Worm (Caenorhabditis elegans) whole organism, mixed stage, embryonic: ENCODE measurements around the gene F14D7.9.

ENCODE experiments used
- M03D4.4 ChIP-seq: sonication (generic microtip); optimal IDR thresholded peaks from 2 replicates; lab custom pipeline; 2017; ENCODE audit warnings: mild to moderate bottlenecking, missing genetic modification characterization, missing compliant biosample characterization
- blmp-1 ChIP-seq: fragments of 150-350 bp; optimal IDR thresholded peaks from 2 replicates; lab custom pipeline; 2014; ENCODE audit warnings: missing biosample characterization, missing genetic modification characterization
- ceh-43 ChIP-seq: fragments of 200-800 bp; sonication (Bioruptor generic); optimal IDR thresholded peaks from 2 replicates; lab custom pipeline; 2018; ENCODE audit warnings: mild to moderate bottlenecking, missing genetic modification characterization, moderate library complexity, missing compliant biosample characterization
- ceh-83 ChIP-seq: fragments of 200-800 bp; sonication (Bioruptor generic); optimal IDR thresholded peaks from 2 replicates; lab custom pipeline; 2018; ENCODE audit warnings: mild to moderate bottlenecking, missing genetic modification characterization, missing compliant biosample characterization
- ces-1 ChIP-seq: fragments of 150-350 bp; optimal IDR thresholded peaks from 2 replicates; lab custom pipeline; 2014; ENCODE audit warnings: missing biosample characterization, missing genetic modification reagents, missing genetic modification characterization
- drap-1 ChIP-seq: fragments of 200-800 bp; sonication (Bioruptor generic); optimal IDR thresholded peaks from 3 replicates; lab custom pipeline; 2018; ENCODE audit warnings: mild to moderate bottlenecking, missing genetic modification characterization, missing compliant biosample characterization
- elt-1 ChIP-seq: sonication (generic microtip); optimal IDR thresholded peaks from 2 replicates; lab custom pipeline; 2017; ENCODE audit warnings: missing genetic modification characterization, mild to moderate bottlenecking, missing compliant biosample characterization, antibody characterized with exemption, moderate library complexity, borderline replicate concordance; ENCODE audit not compliant: insufficient read depth
- elt-3 ChIP-seq: fragments of 150-350 bp; optimal IDR thresholded peaks from 2 replicates; lab custom pipeline; 2014; ENCODE audit warnings: missing biosample characterization, missing genetic modification characterization
- flh-1 ChIP-seq: fragments of 200-800 bp; sonication (Bioruptor generic); optimal IDR thresholded peaks from 2 replicates; lab custom pipeline; 2018; ENCODE audit warnings: mild to moderate bottlenecking, missing genetic modification characterization, moderate library complexity, missing compliant biosample characterization
- hlh-1 ChIP-seq: fragments of 150-350 bp; optimal IDR thresholded peaks from 2 replicates; lab custom pipeline; 2014; ENCODE audit warnings: missing biosample characterization, missing genetic modification reagents, missing genetic modification characterization
- lin-32 ChIP-seq: fragments of 200-800 bp; sonication (Bioruptor generic); optimal IDR thresholded peaks from 2 replicates; lab custom pipeline; 2018; ENCODE audit warnings: mild to moderate bottlenecking, missing genetic modification characterization, missing compliant biosample characterization
- lsy-2 ChIP-seq: fragments of 150-350 bp; optimal IDR thresholded peaks from 2 replicates; lab custom pipeline; 2014; ENCODE audit warnings: missing biosample characterization, missing genetic modification characterization
- mab-5 ChIP-seq: fragments of 150-350 bp; optimal IDR thresholded peaks from 2 replicates; lab custom pipeline; 2014; ENCODE audit warnings: missing biosample characterization, missing genetic modification characterization
- mls-2 ChIP-seq: sonication (generic microtip); optimal IDR thresholded peaks from 2 replicates; lab custom pipeline; 2016; ENCODE audit warnings: mild to moderate bottlenecking, missing genetic modification characterization, moderate library complexity, missing compliant biosample characterization
- nhr-12 ChIP-seq: fragments of 150-350 bp; optimal IDR thresholded peaks from 2 replicates; lab custom pipeline; 2014; ENCODE audit warnings: missing biosample characterization, missing genetic modification characterization
- nhr-2 ChIP-seq: fragments of 150-350 bp; optimal IDR thresholded peaks from 2 replicates; lab custom pipeline; 2014; ENCODE audit warnings: missing biosample characterization, missing genetic modification characterization
- nhr-237 ChIP-seq: fragments of 150-350 bp; optimal IDR thresholded peaks from 2 replicates; lab custom pipeline; 2014; ENCODE audit warnings: missing biosample characterization, missing genetic modification characterization
- nhr-28 ChIP-seq: fragments of 150-350 bp; optimal IDR thresholded peaks from 2 replicates; lab custom pipeline; 2014; ENCODE audit warnings: missing biosample characterization, missing genetic modification characterization
- nhr-76 ChIP-seq: sonication (generic microtip); optimal IDR thresholded peaks from 2 replicates; lab custom pipeline; 2017; ENCODE audit warnings: missing biosample characterization, missing genetic modification characterization
- pha-4 ChIP-seq: fragments of 150-350 bp; optimal IDR thresholded peaks from 2 replicates; lab custom pipeline; 2018; ENCODE audit warnings: missing biosample characterization, missing genetic modification reagents, missing genetic modification characterization
- sem-2 ChIP-seq: fragments of 200-800 bp; sonication (Bioruptor generic); optimal IDR thresholded peaks from 2 replicates; lab custom pipeline; 2018; ENCODE audit warnings: mild to moderate bottlenecking, missing genetic modification characterization, missing compliant biosample characterization
- snpc-4 ChIP-seq: fragments of 150-350 bp; optimal IDR thresholded peaks from 2 replicates; lab custom pipeline; 2014; ENCODE audit warnings: missing biosample characterization, missing genetic modification characterization
- sptf-1 ChIP-seq: sonication (generic microtip); optimal IDR thresholded peaks from 2 replicates; lab custom pipeline; 2017; ENCODE audit warnings: mild to moderate bottlenecking, missing genetic modification characterization, moderate library complexity, missing compliant biosample characterization
- tbx-8 ChIP-seq: fragments of 200-800 bp; sonication (Bioruptor generic); optimal IDR thresholded peaks from 2 replicates; lab custom pipeline; 2018; ENCODE audit warnings: mild to moderate bottlenecking, missing genetic modification characterization, moderate library complexity, missing compliant biosample characterization
- unc-120 ChIP-seq: sonication (generic microtip); optimal IDR thresholded peaks from 2 replicates; lab custom pipeline; 2017; ENCODE audit warnings: missing genetic modification characterization, missing compliant biosample characterization; ENCODE audit not compliant: poor library complexity, severe bottlenecking
- unc-39 ChIP-seq: fragments of 150-350 bp; optimal IDR thresholded peaks from 2 replicates; lab custom pipeline; 2014; ENCODE audit warnings: missing biosample characterization, missing genetic modification characterization
- unc-62 ChIP-seq: fragments of 150-350 bp; optimal IDR thresholded peaks from 2 replicates; lab custom pipeline; 2014; ENCODE audit warnings: missing biosample characterization, missing genetic modification reagents, missing genetic modification characterization
- zip-8 ChIP-seq: fragments of 150-350 bp; optimal IDR thresholded peaks from 2 replicates; lab custom pipeline; 2014; ENCODE audit warnings: missing biosample characterization, missing genetic modification characterization
- ztf-11 ChIP-seq: fragments of 150-350 bp; optimal IDR thresholded peaks from 2 replicates; lab custom pipeline; 2014; ENCODE audit warnings: missing biosample characterization, missing genetic modification characterization

F14D7.9 gene

DNA sequence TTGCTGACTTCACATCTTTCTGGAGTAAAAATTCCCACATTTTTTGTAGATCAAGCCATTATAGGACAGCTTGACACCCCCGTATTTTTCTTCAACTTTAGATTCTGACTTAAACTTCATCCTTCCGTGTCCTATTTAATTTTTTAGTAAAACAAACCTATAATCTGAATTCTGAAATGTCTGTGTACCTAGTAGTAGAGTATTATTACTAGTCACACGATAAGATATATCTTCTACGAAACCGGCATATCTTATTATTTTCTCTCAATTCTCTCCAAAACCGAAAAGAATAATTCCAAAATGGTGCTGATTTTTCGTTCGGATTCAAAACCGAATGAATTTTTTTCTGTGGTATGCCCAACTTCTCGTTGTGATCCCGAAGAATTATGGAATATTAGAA, at the start of gene F14D7.9:
Gene F14D7.9 (plus strand): TSS at position 301 of the 400 bp plus-strand sequence.
- TF ChIP-seq elt-1 (tag; lab: Kevin White, UChicago) (no peak), pha-4 (no peak), sptf-1 (tag; lab: Kevin White, UChicago) (no peak), hlh-1 (tag; lab: Kevin White, UChicago) (no peak), drap-1 (GFP tag; lab: Kevin White, UChicago) (no peak), sem-2 (GFP tag; lab: Kevin White, UChicago) (no peak), nhr-237 (no peak)
- TF ChIP-seq, all 35 proteins: peak for 0

- TF ChIP-seq M03D4.4 (tag; lab: Kevin White, UChicago) (no peak), unc-62 (no peak), elt-3 (tag; lab: Kevin White, UChicago) (no peak), ceh-83 (no peak), drap-1 (GFP tag; lab: Kevin White, UChicago) (no peak), ces-1 (GFP tag; lab: Kevin White, UChicago) (no peak), ztf-11 (tag; lab: Kevin White, UChicago) (no peak), nhr-12 (tag; lab: Kevin White, UChicago) (no peak), sptf-1 (tag; lab: Kevin White, UChicago) (no peak)
Measured at ce11 chrV:14246761-14247160, 47.7 kb upstream of the F14D7.9 start, which contains the start of gene K02E11.3. Gene K02E11.3 (minus strand): TSS chrV:14246861.

ce11 chrV:14248025-14248424, 46.5 kb upstream of the F14D7.9 start, which contains the start of gene K02E11.4:
Gene K02E11.4 (minus strand): TSS chrV:14248125.
- TF ChIP-seq mls-2 (tag; lab: Kevin White, UChicago) (no peak), elt-3 (tag; lab: Kevin White, UChicago) (no peak), sem-2 (GFP tag; lab: Kevin White, UChicago) (no peak), lsy-2 (tag; lab: Kevin White, UChicago) (no peak), sptf-1 (tag; lab: Kevin White, UChicago) (no peak), ces-1 (GFP tag; lab: Kevin White, UChicago) (no peak)

ce11 chrV:14248654-14249053, 45.8 kb upstream of the F14D7.9 start, which contains the start of gene K02E11.6:
Gene K02E11.6 (plus strand): TSS chrV:14248802.
- TF ChIP-seq mls-2 (tag; lab: Kevin White, UChicago) (no peak), lin-32 (GFP tag; lab: Kevin White, UChicago) (no peak), sem-2 (GFP tag; lab: Kevin White, UChicago) (no peak), nhr-237 (no peak), mab-5 (tag; lab: Kevin White, UChicago) (no peak)

DNA sequence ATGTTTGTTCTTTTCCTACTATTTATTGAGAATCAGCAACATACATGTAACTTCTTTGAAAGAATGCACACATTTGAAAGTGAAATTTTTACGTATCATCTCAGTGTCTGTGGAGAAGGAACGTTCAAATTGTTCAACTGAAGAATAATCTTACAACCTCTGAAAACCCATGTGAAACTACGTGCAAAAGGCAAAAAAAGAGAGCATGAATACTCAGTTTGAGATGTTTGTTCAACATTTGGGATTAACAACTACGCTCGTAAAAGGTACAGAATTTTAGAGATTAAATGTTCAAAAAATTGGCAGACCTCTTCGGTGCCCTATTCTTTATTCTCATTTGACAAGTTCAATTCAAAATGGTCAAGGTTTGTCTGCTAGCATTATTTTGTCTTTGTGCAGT, 42.5 kb upstream of the F14D7.9 start, which contains the start of gene K02E11.5:
Gene K02E11.5 (plus strand): TSS at position 301 of the 400 bp plus-strand sequence.
- TF ChIP-seq unc-39 (tag; lab: Kevin White, UChicago) (no peak), unc-120 (tag; lab: Kevin White, UChicago) (no peak), flh-1 (GFP tag; lab: Kevin White, UChicago) (no peak), sptf-1 (tag; lab: Kevin White, UChicago) (no peak), snpc-4 (tag; lab: Kevin White, UChicago) (no peak), ceh-43 (GFP tag; lab: Kevin White, UChicago) (no peak), hlh-1 (tag; lab: Kevin White, UChicago) (no peak), elt-1 (tag; lab: Kevin White, UChicago) (no peak), M03D4.4 (tag; lab: Kevin White, UChicago) (no peak), nhr-28 (tag; lab: Kevin White, UChicago) (no peak), blmp-1 (tag; lab: Kevin White, UChicago) (no peak)

DNA sequence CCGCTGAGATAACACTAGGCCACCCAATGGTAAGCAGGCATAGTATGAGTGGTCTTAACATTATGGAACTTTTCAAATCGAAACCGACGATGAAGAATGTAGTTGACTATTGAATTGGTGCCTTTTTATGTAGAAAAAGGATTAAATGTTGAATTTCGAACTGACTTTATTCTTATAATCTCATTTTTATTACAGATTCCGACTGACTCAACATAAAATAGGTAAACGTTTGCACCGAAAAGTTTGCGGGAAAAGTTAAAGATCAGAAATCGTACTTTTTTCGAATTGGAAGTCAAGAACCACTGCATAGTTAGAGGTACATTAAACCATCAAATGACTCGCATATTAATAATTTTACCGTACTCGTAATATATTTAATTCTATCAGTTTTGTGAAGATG, 40.3 kb upstream of the F14D7.9 start, which contains the start of gene K02E11.7:
Gene K02E11.7 (minus strand): TSS at position 101 of the 400 bp plus-strand sequence.
- no peak for TF ChIP-seq sem-2 (GFP tag; lab: Kevin White, UChicago)
- TF ChIP-seq unc-39 (tag; lab: Kevin White, UChicago) = no peak
- no peak for TF ChIP-seq lin-32 (GFP tag; lab: Kevin White, UChicago)
- TF ChIP-seq sptf-1 (tag; lab: Kevin White, UChicago) = no peak

ce11 chrV:14256813-14257212, 37.7 kb upstream of the F14D7.9 start, which contains the start of gene sre-8:
Gene sre-8 (plus strand): TSS chrV:14257113.
- TF ChIP-seq lsy-2 (tag; lab: Kevin White, UChicago) = no peak
- TF ChIP-seq flh-1 (GFP tag; lab: Kevin White, UChicago) = no peak
- no peak for TF ChIP-seq tbx-8 (GFP tag; lab: Kevin White, UChicago)
- TF ChIP-seq drap-1 (GFP tag; lab: Kevin White, UChicago) = no peak
- TF ChIP-seq unc-39 (tag; lab: Kevin White, UChicago) = no peak
- no peak for TF ChIP-seq hlh-1 (tag; lab: Kevin White, UChicago)
- no peak for TF ChIP-seq nhr-28 (tag; lab: Kevin White, UChicago)
- no peak for TF ChIP-seq unc-62
- no peak for TF ChIP-seq M03D4.4 (tag; lab: Kevin White, UChicago)
- no peak for TF ChIP-seq mls-2 (tag; lab: Kevin White, UChicago)
- no peak for TF ChIP-seq lin-32 (GFP tag; lab: Kevin White, UChicago)
- no peak for TF ChIP-seq snpc-4 (tag; lab: Kevin White, UChicago)
- TF ChIP-seq nhr-2 (tag; lab: Kevin White, UChicago) = no peak
- TF ChIP-seq elt-3 (tag; lab: Kevin White, UChicago) = no peak
- TF ChIP-seq zip-8 (tag; lab: Kevin White, UChicago) = no peak
- TF ChIP-seq nhr-12 (tag; lab: Kevin White, UChicago) = no peak
- no peak for TF ChIP-seq nhr-76 (tag; lab: Kevin White, UChicago)
